Worm (Caenorhabditis elegans): ENCODE results near the gene F32E10.5.
"Not testable (repeated sequence)": the region's sequence is repeated elsewhere in the genome, so short reads cannot be mapped to it uniquely, and the experiment has no call there.

F32E10.5 gene

ce11 chrIV:7573944-7574343, 4.2 kb downstream of the F32E10.5 start:
- TF ChIP-seq sem-2 (GFP tag; optimal IDR thresholded peaks at IDR 0.05), result peak; percentile 88
- peak; percentile 41 for TF ChIP-seq elt-1 (tag; optimal IDR thresholded peaks at IDR 0.05; ENCODE audit: borderline replicate concordance, insufficient read depth)
- TF ChIP-seq flh-1 (GFP tag; optimal IDR thresholded peaks at IDR 0.05), result peak; percentile 84
- peak; percentile 98 for TF ChIP-seq ceh-83 (GFP tag; optimal IDR thresholded peaks at IDR 0.05)
- peak; percentile 85 for TF ChIP-seq elt-3 (tag; optimal IDR thresholded peaks at IDR 0.05)
- TF ChIP-seq ham-2 (GFP tag; optimal IDR thresholded peaks at IDR 0.05), result peak; percentile 98
- peak; percentile 64 for TF ChIP-seq lin-13 (tag; optimal IDR thresholded peaks at IDR 0.05)
- TF ChIP-seq lsy-2 (tag; optimal IDR thresholded peaks at IDR 0.05), result peak; percentile 57
- no peak for TF ChIP-seq mab-5 (tag; optimal IDR thresholded peaks at IDR 0.05)
- peak; percentile 41 for TF ChIP-seq pha-4 (tag; optimal IDR thresholded peaks at IDR 0.05)
- peak; percentile 94 for TF ChIP-seq ceh-43 (GFP tag; optimal IDR thresholded peaks at IDR 0.05)
- TF ChIP-seq ztf-11 (tag; optimal IDR thresholded peaks at IDR 0.05), result peak; percentile 57
- peak; percentile 95 for TF ChIP-seq cnd-1 (tag; optimal IDR thresholded peaks at IDR 0.05)
- TF ChIP-seq nhr-237 (tag; optimal IDR thresholded peaks at IDR 0.05), result peak; percentile 76
- peak; percentile 10 for TF ChIP-seq nhr-76 (tag; optimal IDR thresholded peaks at IDR 0.05)
- TF ChIP-seq sptf-1 (tag; optimal IDR thresholded peaks at IDR 0.05), result peak; percentile 98
- peak; percentile 98 for TF ChIP-seq mls-2 (tag; optimal IDR thresholded peaks at IDR 0.05)
- TF ChIP-seq nhr-2 (tag; optimal IDR thresholded peaks at IDR 0.05), result no peak
- peak; percentile 88 for TF ChIP-seq tbx-8 (GFP tag; optimal IDR thresholded peaks at IDR 0.05)
- TF ChIP-seq mep-1 (tag; optimal IDR thresholded peaks at IDR 0.05), result peak; percentile 88
- peak; percentile 8 for TF ChIP-seq blmp-1 (tag; optimal IDR thresholded peaks at IDR 0.05)
- no peak for TF ChIP-seq ceh-39 (tag; optimal IDR thresholded peaks at IDR 0.05)
- peak; percentile 73 for TF ChIP-seq unc-62 (GFP tag; optimal IDR thresholded peaks at IDR 0.05)
- TF ChIP-seq drap-1 (GFP tag; optimal IDR thresholded peaks at IDR 0.05), result peak; percentile 98
- no peak for TF ChIP-seq ces-1 (GFP tag; optimal IDR thresholded peaks at IDR 0.05)
- TF ChIP-seq unc-120 (tag; optimal IDR thresholded peaks at IDR 0.05; ENCODE audit: poor library complexity, severe bottlenecking), result peak; percentile 96
- TF ChIP-seq M03D4.4 (tag; optimal IDR thresholded peaks at IDR 0.05), result peak; percentile 97
- TF ChIP-seq unc-39 (tag; optimal IDR thresholded peaks at IDR 0.05), result no peak
- TF ChIP-seq nhr-28 (tag; optimal IDR thresholded peaks at IDR 0.05), result peak; percentile 82
- TF ChIP-seq lin-32 (GFP tag; optimal IDR thresholded peaks at IDR 0.05), result peak; percentile 94
- TF ChIP-seq bed-3 (GFP tag; optimal IDR thresholded peaks at IDR 0.05), result peak; percentile 93
- TF ChIP-seq nhr-12 (tag; optimal IDR thresholded peaks at IDR 0.05), result no peak
- peak; percentile 7 for TF ChIP-seq hlh-1 (tag; optimal IDR thresholded peaks at IDR 0.05)
- TF ChIP-seq snpc-4 (tag; optimal IDR thresholded peaks at IDR 0.05), result no peak
- TF ChIP-seq zip-8 (tag; optimal IDR thresholded peaks at IDR 0.05), result no peak

ce11 chrIV:7568593-7568992, 9.6 kb downstream of the F32E10.5 start, which contains the start of gene clec-180:
clec-180 (plus strand) TSS chrIV:7568893.
- TF ChIP-seq unc-62 (GFP tag; optimal IDR thresholded peaks at IDR 0.05) (no peak), lin-13 (tag; optimal IDR thresholded peaks at IDR 0.05) (no peak)

ce11 chrIV:7567557-7568010, 10.6 kb downstream of the F32E10.5 start, which contains the start of gene F32E10.8:
F32E10.8 (plus strand) TSS chrIV:7567607.
- TF ChIP-seq snpc-4 (tag; optimal IDR thresholded peaks at IDR 0.05) (no peak), pha-4 (tag; optimal IDR thresholded peaks at IDR 0.05) (no peak), elt-1 (tag; optimal IDR thresholded peaks at IDR 0.05; ENCODE audit: borderline replicate concordance, insufficient read depth) (no peak)

- TF ChIP-seq ceh-83 (GFP tag; optimal IDR thresholded peaks at IDR 0.05); sem-2 (GFP tag; optimal IDR thresholded peaks at IDR 0.05); M03D4.4 (tag; optimal IDR thresholded peaks at IDR 0.05): not testable (repeated sequence)
Observed at ce11 chrIV:7563850-7564249, 14.3 kb downstream of the F32E10.5 start, which contains the start of gene F32E10.9. F32E10.9 (minus strand) TSS chrIV:7563950.
